Worm (Caenorhabditis elegans) whole organism, late embryonic: ENCODE results near the gene C14A4.13.

Experiments used
- K09A11.1 ChIP-seq: sonication (generic microtip); optimal IDR thresholded peaks from 2 replicates; lab custom pipeline; 2017; ENCODE audit warnings: antibody characterized with exemption, mild to moderate bottlenecking, missing genetic modification characterization, missing compliant biosample characterization; ENCODE audit not compliant: insufficient read depth
- Y22D7AL.16 ChIP-seq: sonication (generic microtip); optimal IDR thresholded peaks from 2 replicates; lab custom pipeline; 2016; ENCODE audit warnings: missing genetic modification characterization, missing compliant biosample characterization
- ama-1 ChIP-seq: fragments of 150-350 bp; optimal IDR thresholded peaks from 2 replicates; lab custom pipeline; 2014
- ceh-14 ChIP-seq: sonication (generic microtip); optimal IDR thresholded peaks from 2 replicates; lab custom pipeline; 2016; ENCODE audit warnings: missing genotype, missing genetic modification characterization, missing compliant biosample characterization
- ceh-19 ChIP-seq: fragments of 200-800 bp; sonication (Bioruptor generic); optimal IDR thresholded peaks from 2 replicates; lab custom pipeline; 2018; ENCODE audit warnings: mild to moderate bottlenecking, missing genetic modification characterization, missing compliant biosample characterization
- ceh-22 ChIP-seq: sonication (generic microtip); optimal IDR thresholded peaks from 2 replicates; lab custom pipeline; 2017; ENCODE audit warnings: missing biosample characterization, missing genetic modification characterization
- ceh-30 ChIP-seq: fragments of 150-350 bp; optimal IDR thresholded peaks from 2 replicates; lab custom pipeline; 2014; ENCODE audit warnings: missing biosample characterization, missing genetic modification characterization
- ceh-34 ChIP-seq: sonication (generic microtip); optimal IDR thresholded peaks from 2 replicates; lab custom pipeline; 2016; ENCODE audit warnings: mild to moderate bottlenecking, missing genetic modification characterization, missing compliant biosample characterization
- ceh-45 ChIP-seq: fragments of 200-800 bp; sonication (Bioruptor generic); IDR thresholded peaks from 2 replicates; pipeline ENCODE4 v1.3.6; 2022; ENCODE audit warnings: missing genetic modification reagents, missing genetic modification characterization, missing compliant biosample characterization
- ceh-48 ChIP-seq: sonication (generic microtip); optimal IDR thresholded peaks from 2 replicates; lab custom pipeline; 2016; ENCODE audit warnings: missing genetic modification characterization, inconsistent platforms, missing compliant biosample characterization
- ceh-6 ChIP-seq: fragments of 200-800 bp; sonication (Bioruptor generic); optimal IDR thresholded peaks from 2 replicates; lab custom pipeline; 2018; ENCODE audit warnings: mild to moderate bottlenecking, missing genetic modification characterization, missing compliant biosample characterization
- ceh-9 ChIP-seq: sonication (generic microtip); optimal IDR thresholded peaks from 2 replicates; lab custom pipeline; 2016; ENCODE audit warnings: mild to moderate bottlenecking, missing genetic modification characterization, inconsistent platforms, missing compliant biosample characterization
- che-1 ChIP-seq: sonication (generic microtip); optimal IDR thresholded peaks from 2 replicates; lab custom pipeline; 2016; ENCODE audit warnings: mild to moderate bottlenecking, missing genetic modification characterization, missing compliant biosample characterization
- elt-2 ChIP-seq: sonication (generic microtip); optimal IDR thresholded peaks from 2 replicates; lab custom pipeline; 2016; ENCODE audit warnings: missing genetic modification reagents, missing genetic modification characterization, missing compliant biosample characterization
- ets-4 ChIP-seq: sonication (generic microtip); optimal IDR thresholded peaks from 2 replicates; lab custom pipeline; 2016; ENCODE audit warnings: missing genetic modification characterization, missing compliant biosample characterization
- eyg-1 ChIP-seq: sonication (generic microtip); optimal IDR thresholded peaks from 2 replicates; lab custom pipeline; 2016; ENCODE audit warnings: missing genotype, missing genetic modification characterization, missing compliant biosample characterization
- fax-1 ChIP-seq: sonication (generic microtip); optimal IDR thresholded peaks from 2 replicates; lab custom pipeline; 2016; ENCODE audit warnings: missing genotype, missing genetic modification characterization, missing compliant biosample characterization
- fkh-10 ChIP-seq: fragments of 150-350 bp; optimal IDR thresholded peaks from 2 replicates; lab custom pipeline; 2014; ENCODE audit warnings: missing biosample characterization, missing genetic modification reagents, missing genetic modification characterization
- fkh-6 ChIP-seq: sonication (generic microtip); optimal IDR thresholded peaks from 2 replicates; lab custom pipeline; 2016; ENCODE audit warnings: missing genetic modification characterization, missing compliant biosample characterization
- hlh-13 ChIP-seq: fragments of 200-800 bp; sonication (Bioruptor generic); optimal IDR thresholded peaks from 2 replicates; lab custom pipeline; 2018; ENCODE audit warnings: mild to moderate bottlenecking, missing genetic modification characterization, missing compliant biosample characterization
- hlh-8 ChIP-seq: sonication (generic microtip); optimal IDR thresholded peaks from 2 replicates; lab custom pipeline; 2016; ENCODE audit warnings: missing genotype, missing genetic modification characterization, missing compliant biosample characterization
- lin-11 ChIP-seq: fragments of 200-800 bp; sonication (Bioruptor generic); optimal IDR thresholded peaks from 2 replicates; lab custom pipeline; 2018; ENCODE audit warnings: mild to moderate bottlenecking, missing genetic modification characterization, missing compliant biosample characterization
- madf-2 ChIP-seq: sonication (generic microtip); optimal IDR thresholded peaks from 2 replicates; lab custom pipeline; 2017; ENCODE audit warnings: missing genetic modification characterization, missing compliant biosample characterization
- nfya-1 ChIP-seq: sonication (generic microtip); optimal IDR thresholded peaks from 2 replicates; lab custom pipeline; 2017; ENCODE audit warnings: missing genetic modification characterization, mild to moderate bottlenecking, missing compliant biosample characterization, antibody characterized with exemption, moderate library complexity
- npax-4 ChIP-seq: sonication (generic microtip); optimal IDR thresholded peaks from 2 replicates; lab custom pipeline; 2016; ENCODE audit warnings: missing genetic modification characterization, missing compliant biosample characterization
- pat-9 ChIP-seq: fragments of 200-800 bp; sonication (Bioruptor generic); optimal IDR thresholded peaks from 2 replicates; lab custom pipeline; 2018; ENCODE audit warnings: mild to moderate bottlenecking, missing genetic modification characterization, moderate library complexity, missing compliant biosample characterization
- pha-2 ChIP-seq: sonication (generic microtip); optimal IDR thresholded peaks from 2 replicates; lab custom pipeline; 2017; ENCODE audit warnings: mild to moderate bottlenecking, missing genetic modification characterization, missing compliant biosample characterization
- pqm-1 ChIP-seq: sonication (generic microtip); optimal IDR thresholded peaks from 2 replicates; lab custom pipeline; 2016; ENCODE audit warnings: missing genetic modification characterization, missing compliant biosample characterization
- pros-1 ChIP-seq: fragments of 150-350 bp; optimal IDR thresholded peaks from 2 replicates; lab custom pipeline; 2014; ENCODE audit warnings: missing biosample characterization, missing genetic modification reagents, missing genetic modification characterization
- rnt-1 ChIP-seq: sonication (generic microtip); optimal IDR thresholded peaks from 2 replicates; lab custom pipeline; 2016; ENCODE audit warnings: missing genetic modification characterization, missing compliant biosample characterization
- sdc-2 ChIP-seq: sonication (generic microtip); optimal IDR thresholded peaks from 2 replicates; lab custom pipeline; 2016; ENCODE audit warnings: missing genotype, missing genetic modification characterization, missing compliant biosample characterization
- sox-4 ChIP-seq: sonication (generic microtip); optimal IDR thresholded peaks from 2 replicates; lab custom pipeline; 2017; ENCODE audit warnings: mild to moderate bottlenecking, missing genetic modification characterization, inconsistent platforms, missing compliant biosample characterization
- tbx-7 ChIP-seq: sonication (generic microtip); optimal IDR thresholded peaks from 2 replicates; lab custom pipeline; 2016; ENCODE audit warnings: missing genotype, missing genetic modification characterization, missing compliant biosample characterization
- ttx-3 ChIP-seq: sonication (generic microtip); optimal IDR thresholded peaks from 2 replicates; lab custom pipeline; 2016; ENCODE audit warnings: missing genetic modification reagents, missing genetic modification characterization, missing compliant biosample characterization
- unc-3 ChIP-seq, 2 experiments: fragments of 200-800 bp in 1 of 2; sonication (Bioruptor generic) in 1 of 2; sonication (generic microtip) in 1 of 2; conservative IDR thresholded peaks in 1 of 2; optimal IDR thresholded peaks in 1 of 2; 2 replicates each; pipeline versions ENCODE4 v1.3.6 to Lab custom; 2016 to 2022; ENCODE audit warnings: missing compliant biosample characterization in 2 of 2, missing genetic modification characterization in 2 of 2, missing genetic modification reagents in 1 of 2
- unc-42 ChIP-seq: sonication (generic microtip); optimal IDR thresholded peaks from 2 replicates; lab custom pipeline; 2016; ENCODE audit warnings: missing genotype, missing genetic modification characterization, missing compliant biosample characterization
- ztf-16 ChIP-seq: sonication (generic microtip); optimal IDR thresholded peaks from 2 replicates; lab custom pipeline; 2017; ENCODE audit warnings: missing genetic modification characterization, missing compliant biosample characterization

C14A4.13 gene

ce11 chrII:10598039-10598438 lies 20.2 kb upstream of the C14A4.13 start, which contains the start of gene C14A4.8:
TSS of gene C14A4.8 (minus strand) at chrII:10598139.
- TF ChIP-seq madf-2 (tag; lab: Kevin White, UChicago): no peak

DNA sequence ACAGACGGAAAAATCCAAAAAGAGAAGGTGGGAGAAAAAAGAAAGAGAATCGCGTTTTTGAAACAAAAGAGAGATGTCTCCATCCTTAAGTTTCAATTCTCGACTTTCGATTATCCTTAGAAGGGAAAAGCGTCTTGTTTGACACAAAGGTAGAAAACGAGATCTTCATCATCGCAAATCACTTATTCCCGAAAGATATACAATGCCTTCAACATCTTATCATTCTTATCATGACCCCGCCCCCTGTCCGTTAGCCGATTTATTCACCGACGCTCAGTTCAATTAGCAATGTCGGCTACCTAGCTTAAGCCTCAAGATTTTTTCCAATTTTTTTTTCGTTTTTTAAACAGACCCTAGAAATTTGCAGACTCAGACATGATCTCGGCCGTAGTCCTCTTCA lies 19.3 kb upstream of the C14A4.13 start, which contains the start of gene C14A4.9:
Gene C14A4.9 (plus strand): TSS at position 368 of the 400 bp plus-strand sequence.
- TF ChIP-seq eyg-1 (no peak), hlh-13 (no peak), ztf-16 (tag; lab: Kevin White, UChicago) (no peak), lin-11 (tag; lab: Kevin White, UChicago) (no peak), K09A11.1 (no peak), ceh-22 (no peak), ceh-45 (GFP tag; lab: Robert Waterston, UW) (no peak), Y22D7AL.16 (tag; lab: Kevin White, UChicago) (no peak), ceh-19 (GFP tag; lab: Kevin White, UChicago) (no peak), ceh-9 (no peak), rnt-1 (tag; lab: Kevin White, UChicago) (no peak), ceh-6 (GFP tag; lab: Kevin White, UChicago) (no peak), ttx-3 (tag; lab: Kevin White, UChicago) (no peak), ceh-34 (tag; lab: Kevin White, UChicago) (no peak), hlh-8 (tag; lab: Kevin White, UChicago) (no peak), pros-1 (no peak), ets-4 (tag; lab: Kevin White, UChicago) (no peak), nfya-1 (tag; lab: Kevin White, UChicago) (no peak)

DNA sequence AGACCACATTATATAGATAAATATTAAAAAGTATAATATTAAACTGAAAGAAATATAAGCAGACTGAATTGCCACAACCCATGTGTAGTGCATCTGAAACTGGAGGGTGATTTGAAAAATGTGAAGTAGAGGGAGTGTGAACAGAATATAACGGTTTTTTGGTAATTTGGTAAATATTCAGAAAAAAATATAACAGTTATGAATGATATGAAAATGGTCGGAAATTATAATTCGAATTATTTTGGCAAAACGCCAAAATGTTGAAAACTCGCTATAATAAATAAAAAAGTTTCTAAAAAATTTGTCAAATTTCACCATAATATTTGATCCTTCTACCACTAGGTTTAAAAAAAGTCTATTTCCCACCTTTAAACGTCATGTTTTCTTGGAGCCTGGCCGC lies 16.1 kb upstream of the C14A4.13 start, which contains the start of gene srv-2:
Gene srv-2 (minus strand): TSS at position 101 of the 400 bp plus-strand sequence.
- no peak for TF ChIP-seq unc-3 (GFP tag; conservative IDR thresholded peaks at IDR 0.05; lab: Robert Waterston, UW)
- TF ChIP-seq unc-3 (tag; optimal IDR thresholded peaks at IDR 0.05; lab: Kevin White, UChicago): no peak
- no peak for TF ChIP-seq unc-42
- TF ChIP-seq npax-4 (tag; lab: Kevin White, UChicago): no peak
- no peak for TF ChIP-seq sox-4 (tag; lab: Kevin White, UChicago)
- TF ChIP-seq ceh-48: no peak
- no peak for TF ChIP-seq fax-1 (tag; lab: Kevin White, UChicago)
- no peak for TF ChIP-seq ceh-14 (tag; lab: Kevin White, UChicago)
- TF ChIP-seq ceh-6 (GFP tag; lab: Kevin White, UChicago): no peak
- no peak for TF ChIP-seq ztf-16 (tag; lab: Kevin White, UChicago)
- no peak for TF ChIP-seq ets-4 (tag; lab: Kevin White, UChicago)
- TF ChIP-seq ceh-30: no peak
- TF ChIP-seq ttx-3 (tag; lab: Kevin White, UChicago): no peak
- TF ChIP-seq fkh-6 (tag; lab: Kevin White, UChicago): no peak
- TF ChIP-seq lin-11 (tag; lab: Kevin White, UChicago): no peak
- TF ChIP-seq pat-9: no peak
- TF ChIP-seq ama-1 (lab: Kevin White, UChicago): no peak
- no peak for TF ChIP-seq che-1
- no peak for TF ChIP-seq fkh-10
- no peak for TF ChIP-seq hlh-8 (tag; lab: Kevin White, UChicago)
- TF ChIP-seq elt-2: no peak

DNA sequence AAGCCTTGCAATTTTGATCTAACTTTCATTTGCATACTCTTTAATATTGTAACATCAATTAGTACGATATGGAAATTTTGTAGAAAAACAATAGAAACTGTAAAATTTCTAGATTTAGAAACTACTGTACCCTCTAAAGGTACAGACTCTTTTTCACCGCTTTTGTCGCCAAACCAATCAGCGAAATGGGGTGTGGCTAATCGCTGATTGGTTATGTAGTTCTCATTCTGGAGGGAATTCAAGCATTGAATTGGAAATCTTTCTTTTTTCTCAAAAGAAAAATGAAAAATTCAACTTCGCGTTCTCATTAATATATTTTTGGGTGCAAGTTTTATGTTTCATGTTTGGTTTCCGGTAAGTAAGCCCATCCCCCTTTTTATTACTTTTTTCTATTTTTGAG lies 14.7 kb upstream of the C14A4.13 start:
- TF ChIP-seq tbx-7 (no peak), nfya-1 (tag; lab: Kevin White, UChicago) (peak; percentile 63)

ce11 chrII:10605512-10605911 lies 12.7 kb upstream of the C14A4.13 start, which contains the start of gene taf-13:
TSS of gene taf-13 (minus strand) at chrII:10605612.
- TF ChIP-seq pha-2 (tag; lab: Kevin White, UChicago): no peak
- TF ChIP-seq unc-3 (GFP tag; conservative IDR thresholded peaks at IDR 0.05; lab: Robert Waterston, UW): no peak
- no peak for TF ChIP-seq unc-3 (tag; optimal IDR thresholded peaks at IDR 0.05; lab: Kevin White, UChicago)
- no peak for TF ChIP-seq che-1
- no peak for TF ChIP-seq pqm-1 (tag; lab: Kevin White, UChicago)
- TF ChIP-seq unc-42: no peak
- no peak for TF ChIP-seq pros-1
- TF ChIP-seq sdc-2: no peak
- TF ChIP-seq ceh-48: no peak
- no peak for TF ChIP-seq K09A11.1
- no peak for TF ChIP-seq ceh-45 (GFP tag; lab: Robert Waterston, UW)
- TF ChIP-seq lin-11 (tag; lab: Kevin White, UChicago): no peak
- TF ChIP-seq ceh-9: no peak
- no peak for TF ChIP-seq ceh-14 (tag; lab: Kevin White, UChicago)
- no peak for TF ChIP-seq pat-9
- TF ChIP-seq, all 69 proteins: peak for 0
